Worm (Caenorhabditis elegans): ENCODE data around the gene F35F11.2.

The F35F11.2 gene

DNA sequence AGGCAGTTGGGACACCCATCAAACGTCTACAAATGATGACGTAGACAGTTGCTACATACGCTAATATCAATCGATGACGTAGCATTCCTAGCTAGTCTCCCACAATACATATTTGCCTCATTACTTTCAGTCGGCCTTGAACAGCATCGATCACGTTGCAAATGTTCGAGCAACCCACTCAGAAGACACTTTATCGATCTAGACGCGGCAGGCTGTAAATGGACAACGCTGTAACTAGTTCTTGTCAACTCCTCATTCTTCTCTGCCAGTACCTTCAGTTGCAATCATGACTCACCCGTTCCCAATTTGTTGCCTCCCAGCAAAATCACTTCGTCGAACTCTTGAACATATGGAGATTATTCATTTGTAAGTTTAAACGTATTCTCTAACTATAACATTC lies 31.9 kb downstream of the F35F11.2 start, which contains the start of gene pqn-75:
pqn-75 (plus strand) TSS at position 301 of the 400 bp plus-strand sequence.
- TF ChIP-seq sem-2 (GFP tag; optimal IDR thresholded peaks at IDR 0.05) (no peak), lin-32 (GFP tag; optimal IDR thresholded peaks at IDR 0.05) (no peak), nhr-28 (tag; optimal IDR thresholded peaks at IDR 0.05) (no peak), unc-39 (tag; optimal IDR thresholded peaks at IDR 0.05) (no peak), ceh-83 (GFP tag; optimal IDR thresholded peaks at IDR 0.05) (no peak), ceh-43 (GFP tag; optimal IDR thresholded peaks at IDR 0.05) (no peak), nhr-2 (tag; optimal IDR thresholded peaks at IDR 0.05) (no peak), ham-2 (GFP tag; optimal IDR thresholded peaks at IDR 0.05) (no peak), cnd-1 (tag; optimal IDR thresholded peaks at IDR 0.05) (no peak), mep-1 (tag; optimal IDR thresholded peaks at IDR 0.05) (no peak), sptf-1 (tag; optimal IDR thresholded peaks at IDR 0.05) (no peak), snpc-4 (tag; optimal IDR thresholded peaks at IDR 0.05) (no peak)

DNA sequence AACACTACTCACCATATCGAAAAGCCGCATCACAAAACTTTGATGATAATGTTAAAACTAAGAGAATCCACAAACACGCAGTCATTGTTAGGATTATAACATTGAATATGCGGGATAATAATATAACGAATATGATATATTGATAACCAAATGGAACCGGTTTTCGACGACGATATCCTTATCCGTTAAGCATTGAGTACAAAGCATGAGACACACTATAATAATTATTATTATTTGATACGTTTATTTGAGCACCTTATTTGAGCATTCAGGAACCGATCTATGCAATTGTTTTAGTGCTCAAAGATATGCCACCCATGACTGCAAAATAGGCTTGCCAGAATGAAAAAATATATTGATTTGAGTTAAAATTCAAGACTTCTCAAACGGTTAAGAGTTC lies 34.5 kb downstream of the F35F11.2 start, which contains the start of gene W03D2.9:
W03D2.9 (minus strand) TSS at position 101 of the 400 bp plus-strand sequence.
- TF ChIP-seq nhr-28 (tag; optimal IDR thresholded peaks at IDR 0.05) (no peak), tbx-8 (GFP tag; optimal IDR thresholded peaks at IDR 0.05) (no peak), lsy-2 (tag; optimal IDR thresholded peaks at IDR 0.05) (no peak), ztf-11 (tag; optimal IDR thresholded peaks at IDR 0.05) (no peak), snpc-4 (tag; optimal IDR thresholded peaks at IDR 0.05) (no peak), mep-1 (tag; optimal IDR thresholded peaks at IDR 0.05) (no peak), unc-120 (tag; optimal IDR thresholded peaks at IDR 0.05; ENCODE audit: poor library complexity, severe bottlenecking) (no peak), zip-8 (tag; optimal IDR thresholded peaks at IDR 0.05) (no peak), mab-5 (tag; optimal IDR thresholded peaks at IDR 0.05) (no peak), ham-2 (GFP tag; optimal IDR thresholded peaks at IDR 0.05) (no peak), ceh-39 (tag; optimal IDR thresholded peaks at IDR 0.05) (no peak), nhr-76 (tag; optimal IDR thresholded peaks at IDR 0.05) (no peak), nhr-2 (tag; optimal IDR thresholded peaks at IDR 0.05) (no peak), elt-1 (tag; optimal IDR thresholded peaks at IDR 0.05; ENCODE audit: borderline replicate concordance, insufficient read depth) (no peak), bed-3 (GFP tag; optimal IDR thresholded peaks at IDR 0.05) (no peak), ces-1 (GFP tag; optimal IDR thresholded peaks at IDR 0.05) (no peak), blmp-1 (tag; optimal IDR thresholded peaks at IDR 0.05) (no peak)

DNA sequence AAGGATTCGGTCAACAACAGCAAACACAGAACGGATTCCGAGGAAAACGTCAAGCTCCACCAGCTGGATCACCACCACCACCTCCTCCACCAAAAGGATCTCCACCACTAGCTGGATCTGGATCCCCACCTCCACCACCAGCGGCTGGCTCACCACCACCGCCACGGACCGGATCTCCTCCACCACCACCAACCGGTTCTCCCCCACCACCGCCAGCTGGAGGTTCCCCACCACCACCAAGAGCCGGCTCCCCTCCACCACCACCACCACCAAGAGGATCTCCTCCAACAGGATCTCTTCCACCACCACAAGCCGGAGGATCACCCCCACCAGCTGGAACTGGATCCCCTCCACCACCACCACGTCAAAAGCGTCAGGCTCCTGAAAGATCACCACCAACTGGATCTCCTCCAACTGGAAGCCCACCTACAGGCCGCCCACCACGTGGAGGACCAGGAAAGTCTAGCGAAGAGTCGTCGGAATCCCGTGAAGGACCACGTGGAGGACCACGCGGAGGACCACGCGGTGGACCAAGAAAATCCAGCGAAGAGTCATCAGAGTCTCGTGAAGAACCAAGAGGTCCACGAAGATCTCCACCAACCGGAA lies 36.7 kb downstream of the F35F11.2 start:
- TF ChIP-seq unc-39 (tag; optimal IDR thresholded peaks at IDR 0.05), result no peak
- no peak for TF ChIP-seq bed-3 (GFP tag; optimal IDR thresholded peaks at IDR 0.05)
- TF ChIP-seq snpc-4 (tag; optimal IDR thresholded peaks at IDR 0.05), result no peak
- no peak for TF ChIP-seq pha-4 (tag; optimal IDR thresholded peaks at IDR 0.05)
- TF ChIP-seq sptf-1 (tag; optimal IDR thresholded peaks at IDR 0.05), result no peak
- TF ChIP-seq ztf-11 (tag; optimal IDR thresholded peaks at IDR 0.05), result no peak
- no peak for TF ChIP-seq nhr-237 (tag; optimal IDR thresholded peaks at IDR 0.05)
- TF ChIP-seq hlh-1 (tag; optimal IDR thresholded peaks at IDR 0.05), result no peak
- TF ChIP-seq nhr-28 (tag; optimal IDR thresholded peaks at IDR 0.05), result no peak
- no peak for TF ChIP-seq blmp-1 (tag; optimal IDR thresholded peaks at IDR 0.05)
- TF ChIP-seq unc-62 (GFP tag; optimal IDR thresholded peaks at IDR 0.05), result no peak

DNA sequence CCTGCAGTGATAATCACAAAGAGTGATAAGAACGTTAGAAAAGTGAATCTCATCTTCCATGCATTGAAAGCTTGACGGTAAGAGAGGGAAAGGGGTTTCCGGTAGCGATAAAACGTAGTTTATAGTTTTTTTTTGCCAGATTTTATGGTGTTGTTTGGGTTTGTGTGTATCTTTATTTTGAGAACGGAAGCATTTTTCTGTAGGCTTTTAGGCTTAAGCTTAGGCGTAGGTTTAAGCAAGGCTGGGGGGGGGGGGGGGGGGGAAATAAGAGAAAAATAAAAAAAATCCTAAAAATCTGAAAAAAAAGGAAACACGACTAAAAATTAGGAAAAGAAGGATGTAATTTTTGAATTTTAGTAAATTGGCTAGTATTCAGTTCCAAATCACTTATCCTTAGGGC lies 38.8 kb downstream of the F35F11.2 start, which contains the start of gene C35B1.8:
C35B1.8 (minus strand) TSS at position 101 of the 400 bp plus-strand sequence.
- TF ChIP-seq snpc-4 (tag; optimal IDR thresholded peaks at IDR 0.05) (no peak), lin-32 (GFP tag; optimal IDR thresholded peaks at IDR 0.05) (no peak), elt-3 (tag; optimal IDR thresholded peaks at IDR 0.05) (no peak), unc-39 (tag; optimal IDR thresholded peaks at IDR 0.05) (no peak), nhr-237 (tag; optimal IDR thresholded peaks at IDR 0.05) (no peak), lsy-2 (tag; optimal IDR thresholded peaks at IDR 0.05) (no peak), bed-3 (GFP tag; optimal IDR thresholded peaks at IDR 0.05) (no peak), nhr-2 (tag; optimal IDR thresholded peaks at IDR 0.05) (no peak), ceh-39 (tag; optimal IDR thresholded peaks at IDR 0.05) (no peak), sptf-1 (tag; optimal IDR thresholded peaks at IDR 0.05) (no peak), ceh-43 (GFP tag; optimal IDR thresholded peaks at IDR 0.05) (no peak), flh-1 (GFP tag; optimal IDR thresholded peaks at IDR 0.05) (no peak), lin-13 (tag; optimal IDR thresholded peaks at IDR 0.05) (no peak), mls-2 (tag; optimal IDR thresholded peaks at IDR 0.05) (no peak), blmp-1 (tag; optimal IDR thresholded peaks at IDR 0.05) (no peak), M03D4.4 (tag; optimal IDR thresholded peaks at IDR 0.05) (no peak), pha-4 (tag; optimal IDR thresholded peaks at IDR 0.05) (no peak), ces-1 (GFP tag; optimal IDR thresholded peaks at IDR 0.05) (no peak), mab-5 (tag; optimal IDR thresholded peaks at IDR 0.05) (no peak)

Data from whole organism, mixed stage, embryonic.